Fruit fly (Drosophila melanogaster) whole organism, embryonic: ENCODE results near the gene ninaC.

ENCODE experiments used
- Atf6 ChIP-seq: fragments of 200-800 bp; sonication (Bioruptor generic); IDR thresholded peaks from 2 replicates; pipeline ENCODE4 v1.3.6; 2022; ENCODE audit warnings: missing biosample characterization, missing genetic modification characterization
- CG10321 ChIP-seq: fragments of 200-800 bp; sonication (Bioruptor generic); IDR thresholded peaks from 2 replicates; pipeline ENCODE4 v1.3.6; 2022; ENCODE audit warnings: missing biosample characterization, missing genetic modification characterization
- CG10366 ChIP-seq: fragments of 200-800 bp; sonication (Bioruptor generic); IDR thresholded peaks from 2 replicates; pipeline ENCODE4 v1.3.6; 2022; ENCODE audit warnings: missing biosample characterization, missing genetic modification characterization
- CG12155 ChIP-seq: fragments of 200-800 bp; sonication (Bioruptor generic); optimal IDR thresholded peaks from 3 replicates; lab custom pipeline; 2016; ENCODE audit warnings: missing biosample characterization, missing genetic modification characterization
- CG12769 ChIP-seq: fragments of 200-800 bp; sonication (Bioruptor generic); optimal IDR thresholded peaks from 2 replicates; lab custom pipeline; 2019; ENCODE audit warnings: missing biosample characterization, mild to moderate bottlenecking, missing genetic modification characterization, moderate library complexity
- CG13123 ChIP-seq: fragments of 200-800 bp; sonication (Bioruptor generic); optimal IDR thresholded peaks from 2 replicates; lab custom pipeline; 2016; ENCODE audit warnings: missing biosample characterization, missing genetic modification characterization
- CG15269 ChIP-seq: fragments of 200-800 bp; sonication (Bioruptor generic); optimal IDR thresholded peaks from 2 replicates; lab custom pipeline; 2018; ENCODE audit warnings: missing biosample characterization, mild to moderate bottlenecking, missing genetic modification characterization, moderate library complexity
- CG18599 ChIP-seq: fragments of 200-800 bp; sonication (Bioruptor generic); optimal IDR thresholded peaks from 3 replicates; lab custom pipeline; 2017; ENCODE audit warnings: missing biosample characterization, missing genetic modification characterization, mild to moderate bottlenecking, moderate library complexity, missing genetic modification reagents
- CG2712 ChIP-seq: fragments of 200-800 bp; optimal IDR thresholded peaks from 3 replicates; lab custom pipeline; 2019; ENCODE audit warnings: missing biosample characterization, mild to moderate bottlenecking, missing genetic modification characterization, moderate library complexity
- CG3065 ChIP-seq: fragments of 200-800 bp; sonication (Bioruptor generic); optimal IDR thresholded peaks from 2 replicates; lab custom pipeline; 2016; ENCODE audit warnings: missing biosample characterization, missing genetic modification characterization
- CG33213 ChIP-seq: fragments of 200-800 bp; sonication (Bioruptor generic); optimal IDR thresholded peaks from 3 replicates; lab custom pipeline; 2016; ENCODE audit warnings: missing biosample characterization, missing genetic modification characterization
- CG3995 ChIP-seq: fragments of 200-800 bp; sonication (Bioruptor generic); optimal IDR thresholded peaks from 3 replicates; lab custom pipeline; 2016; ENCODE audit warnings: missing biosample characterization, missing genetic modification characterization
- CG42726 ChIP-seq: fragments of 200-800 bp; sonication (Bioruptor generic); IDR thresholded peaks from 2 replicates; pipeline ENCODE4 v1.3.6; 2022; ENCODE audit warnings: missing biosample characterization, missing genetic modification characterization; ENCODE audit not compliant: partially characterized antibody
- CG4617 ChIP-seq: fragments of 200-800 bp; sonication (Bioruptor generic); optimal IDR thresholded peaks from 3 replicates; lab custom pipeline; 2016; ENCODE audit warnings: missing biosample characterization, missing genetic modification characterization, borderline replicate concordance
- CG6254 ChIP-seq: fragments of 200-800 bp; sonication (Bioruptor generic); optimal IDR thresholded peaks from 3 replicates; lab custom pipeline; 2017; ENCODE audit warnings: mild to moderate bottlenecking, missing biosample characterization, missing genetic modification reagents, missing genetic modification characterization
- CG6791 ChIP-seq: fragments of 200-800 bp; sonication (Bioruptor generic); IDR thresholded peaks from 3 replicates; pipeline ENCODE4 v1.3.6; 2022; ENCODE audit warnings: missing biosample characterization, missing genetic modification characterization; ENCODE audit not compliant: partially characterized antibody
- CG6854 ChIP-seq: fragments of 200-800 bp; sonication (Bioruptor generic); optimal IDR thresholded peaks from 3 replicates; lab custom pipeline; 2017; ENCODE audit warnings: missing biosample characterization, mild to moderate bottlenecking, missing genetic modification characterization
- CG7556 ChIP-seq: fragments of 200-800 bp; sonication (Bioruptor generic); optimal IDR thresholded peaks from 2 replicates; lab custom pipeline; 2017; ENCODE audit warnings: missing biosample characterization, mild to moderate bottlenecking, missing genetic modification characterization
- CG8290 ChIP-seq, 3 experiments: fragments of 200-800 bp; sonication (Bioruptor generic); optimal IDR thresholded peaks; 2 replicates each; lab custom pipeline; 2016 to 2019; ENCODE audit warnings: missing biosample characterization in 3 of 3, missing genetic modification characterization in 3 of 3, mild to moderate bottlenecking in 2 of 3, moderate library complexity in 1 of 3
- CG8359 ChIP-seq: fragments of 200-800 bp; sonication (Bioruptor generic); optimal IDR thresholded peaks from 2 replicates; lab custom pipeline; 2017; ENCODE audit warnings: missing biosample characterization, mild to moderate bottlenecking, missing genetic modification characterization, borderline replicate concordance
- CG8388 ChIP-seq: fragments of 200-800 bp; sonication (Bioruptor generic); optimal IDR thresholded peaks from 2 replicates; lab custom pipeline; 2019; ENCODE audit warnings: missing biosample characterization, mild to moderate bottlenecking, missing genetic modification characterization, moderate library complexity
- CG9727 ChIP-seq: fragments of 200-800 bp; sonication (Bioruptor generic); optimal IDR thresholded peaks from 3 replicates; lab custom pipeline; 2017; ENCODE audit warnings: missing biosample characterization, mild to moderate bottlenecking, missing genetic modification characterization
- CG9876 ChIP-seq: fragments of 200-800 bp; sonication (Bioruptor generic); optimal IDR thresholded peaks from 2 replicates; lab custom pipeline; 2016; ENCODE audit warnings: missing biosample characterization, missing genetic modification characterization
- Dip3 ChIP-seq: fragments of 200-800 bp; sonication (Bioruptor generic); optimal IDR thresholded peaks from 3 replicates; lab custom pipeline; 2016; ENCODE audit warnings: missing biosample characterization, missing genetic modification characterization
- Dp ChIP-seq: fragments of 200-800 bp; sonication (Bioruptor generic); optimal IDR thresholded peaks from 2 replicates; lab custom pipeline; 2018; ENCODE audit warnings: missing biosample characterization, mild to moderate bottlenecking, missing genetic modification characterization, moderate library complexity
- Drgx ChIP-seq: fragments of 200-800 bp; sonication (Bioruptor generic); IDR thresholded peaks from 2 replicates; pipeline ENCODE4 v1.3.6; 2022; ENCODE audit warnings: missing biosample characterization, missing genetic modification characterization
- Ets65A ChIP-seq: fragments of 200-800 bp; sonication (Bioruptor generic); peaks from one replicate; lab custom pipeline; 2016; ENCODE audit warnings: missing biosample characterization, missing genetic modification characterization
- Mrtf ChIP-seq: fragments of 200-800 bp; sonication (Bioruptor generic); IDR thresholded peaks from 3 replicates; pipeline ENCODE4 v1.3.6; 2022; ENCODE audit warnings: missing biosample characterization, missing genetic modification characterization
- Myb ChIP-seq: fragments of 200-800 bp; sonication (Bioruptor generic); optimal IDR thresholded peaks from 2 replicates; lab custom pipeline; 2016; ENCODE audit warnings: missing biosample characterization, missing genetic modification characterization
- NC2α ChIP-seq: fragments of 200-800 bp; sonication (Bioruptor generic); optimal IDR thresholded peaks from 2 replicates; lab custom pipeline; 2016; ENCODE audit warnings: missing biosample characterization, missing genetic modification characterization
- Scr ChIP-seq: fragments of 200-800 bp; sonication (Bioruptor generic); IDR thresholded peaks from 2 replicates; pipeline ENCODE4 v1.3.6; 2022; ENCODE audit warnings: missing biosample characterization, missing genetic modification characterization; ENCODE audit not compliant: partially characterized antibody
- ase ChIP-seq: fragments of 200-800 bp; sonication (Bioruptor generic); IDR thresholded peaks from 3 replicates; pipeline ENCODE4 v1.3.6; 2022; ENCODE audit warnings: missing biosample characterization, missing genetic modification characterization
- btn ChIP-seq: fragments of 200-800 bp; sonication (Bioruptor generic); optimal IDR thresholded peaks from 2 replicates; lab custom pipeline; 2016; ENCODE audit warnings: missing biosample characterization, missing genetic modification characterization
- cad ChIP-seq: fragments of >200 bp; optimal IDR thresholded peaks from 2 replicates; lab custom pipeline; 2017; ENCODE audit warnings: missing biosample characterization, missing genetic modification characterization
- cas ChIP-seq: fragments of 200-800 bp; sonication (Bioruptor generic); IDR thresholded peaks from 2 replicates; pipeline ENCODE4 v1.3.6; 2022; ENCODE audit warnings: missing biosample characterization, missing genetic modification characterization
- cwo ChIP-seq: fragments of 200-800 bp; sonication (Bioruptor generic); optimal IDR thresholded peaks from 3 replicates; lab custom pipeline; 2017; ENCODE audit warnings: missing biosample characterization, missing genetic modification characterization, mild to moderate bottlenecking, moderate library complexity, missing genetic modification reagents
- dpn ChIP-seq, 2 experiments: fragments of 200-800 bp; sonication (Bioruptor generic); optimal IDR thresholded peaks; 3 replicates each; lab custom pipeline; 2016; ENCODE audit warnings: missing biosample characterization in 2 of 2, missing genetic modification characterization in 2 of 2
- dysf ChIP-seq: fragments of 200-800 bp; sonication (Bioruptor generic); IDR thresholded peaks from 3 replicates; pipeline ENCODE4 v1.3.6; 2022; ENCODE audit warnings: missing biosample characterization, missing genetic modification characterization
- ems ChIP-seq: fragments of 200-800 bp; sonication (Bioruptor generic); optimal IDR thresholded peaks from 3 replicates; lab custom pipeline; 2016; ENCODE audit warnings: missing biosample characterization, missing genetic modification characterization
- gfzf ChIP-seq: fragments of 200-800 bp; sonication (Bioruptor generic); optimal IDR thresholded peaks from 2 replicates; lab custom pipeline; 2016; ENCODE audit warnings: missing biosample characterization, mild to moderate bottlenecking, missing genetic modification characterization, moderate library complexity
- hth ChIP-seq: fragments of >200 bp; optimal IDR thresholded peaks from 2 replicates; lab custom pipeline; 2017; ENCODE audit warnings: inconsistent platforms
- ken ChIP-seq: fragments of 200-800 bp; sonication (Bioruptor generic); IDR thresholded peaks from 3 replicates; pipeline ENCODE4 v1.3.6; 2022; ENCODE audit warnings: missing biosample characterization, missing genetic modification characterization
- lola ChIP-seq, 3 experiments: fragments of >200 bp in 2 of 3; fragments of 200-800 bp in 1 of 3; sonication (Bioruptor generic) in 1 of 3; optimal IDR thresholded peaks; 2 replicates each; lab custom pipeline; 2017 to 2019; ENCODE audit warnings: missing biosample characterization in 3 of 3, missing genetic modification characterization in 3 of 3, mild to moderate bottlenecking in 1 of 3, moderate library complexity in 1 of 3
- luna ChIP-seq: fragments of 200-800 bp; sonication (Bioruptor generic); optimal IDR thresholded peaks from 2 replicates; lab custom pipeline; 2016; ENCODE audit warnings: missing biosample characterization, missing genetic modification characterization
- slbo ChIP-seq: fragments of 200-800 bp; sonication (Bioruptor generic); IDR thresholded peaks from 2 replicates; pipeline ENCODE4 v1.3.6; 2022; ENCODE audit warnings: missing biosample characterization, missing genetic modification characterization
- sob ChIP-seq: fragments of 200-800 bp; sonication (Bioruptor generic); IDR thresholded peaks from 2 replicates; pipeline ENCODE4 v1.3.6; 2022; ENCODE audit warnings: missing biosample characterization, missing genetic modification characterization
- trh ChIP-seq: fragments of 200-800 bp; sonication (Bioruptor generic); optimal IDR thresholded peaks from 2 replicates; lab custom pipeline; 2016; ENCODE audit warnings: missing biosample characterization, missing genetic modification characterization
- ttk ChIP-seq: fragments of 200-800 bp; sonication (Bioruptor generic); IDR thresholded peaks from 2 replicates; pipeline ENCODE4 v2.1.2; 2022; ENCODE audit warnings: missing biosample characterization, missing genetic modification characterization

Gene ninaC

DNA sequence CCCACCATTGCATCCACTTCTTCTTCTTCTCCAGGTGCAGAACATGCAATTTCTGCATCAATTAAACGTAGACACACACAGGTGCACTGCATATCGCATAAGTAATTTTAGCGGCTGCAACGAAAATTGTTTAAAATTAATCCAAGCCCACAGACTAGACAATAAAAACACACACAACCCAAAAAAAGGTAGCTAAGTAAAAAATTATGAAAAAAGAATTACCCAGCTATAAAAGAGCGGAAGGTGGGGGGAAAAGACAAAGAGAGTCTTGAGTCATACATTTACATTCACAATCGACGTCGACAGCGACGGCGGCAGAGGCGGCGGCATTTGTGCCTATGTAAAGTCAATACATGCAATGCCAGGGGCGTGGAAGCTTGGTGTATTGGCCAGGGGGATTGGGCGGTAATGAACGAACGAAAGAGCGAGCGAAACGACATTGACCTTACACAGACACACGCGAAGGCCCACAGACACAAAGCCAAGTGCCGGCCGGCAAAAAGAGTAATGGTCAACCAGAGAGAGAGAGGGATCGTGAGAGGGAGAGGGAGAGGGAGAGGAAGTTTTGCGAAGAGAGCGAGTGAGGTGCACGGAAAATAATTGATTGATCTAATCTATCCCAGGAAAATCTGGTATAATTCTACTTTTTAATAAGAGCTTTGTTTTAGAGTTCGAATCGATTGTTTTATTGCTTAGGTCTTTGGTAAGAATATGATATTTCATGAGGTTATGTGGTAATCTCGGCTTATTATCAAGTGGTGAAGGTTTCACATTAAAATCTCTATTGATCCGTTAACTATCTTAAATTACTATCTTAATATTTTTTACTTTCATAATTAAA lies 40.9 kb downstream of the ninaC start (continued):
- TF ChIP-seq Mrtf (GFP tag; lab: Robert Waterston, UW) (no peak), lola (GFP tag; optimal IDR thresholded peaks at IDR 0.05; lab: Kevin White, UChicago) (no peak), ttk (GFP tag; lab: Robert Waterston, UW) (no peak), luna (no peak), btn (no peak), cas (GFP tag; lab: Robert Waterston, UW) (no peak), CG42726 (no peak), CG6854 (no peak), CG6254 (GFP tag; lab: Kevin White, UChicago) (no peak), gfzf (GFP tag; lab: Kevin White, UChicago) (no peak), Ets65A (no peak), CG10321 (GFP tag; lab: Robert Waterston, UW) (no peak), ken (no peak), CG3065 (GFP tag; lab: Kevin White, UChicago) (no peak), hth (no peak), cad (no peak), CG9876 (GFP tag; lab: Kevin White, UChicago) (no peak), Scr (GFP tag; lab: Robert Waterston, UW) (no peak), Atf6 (GFP tag; lab: Robert Waterston, UW) (no peak), NC2α (GFP tag; lab: Kevin White, UChicago) (no peak), CG4617 (no peak), CG15269 (no peak)

DNA sequence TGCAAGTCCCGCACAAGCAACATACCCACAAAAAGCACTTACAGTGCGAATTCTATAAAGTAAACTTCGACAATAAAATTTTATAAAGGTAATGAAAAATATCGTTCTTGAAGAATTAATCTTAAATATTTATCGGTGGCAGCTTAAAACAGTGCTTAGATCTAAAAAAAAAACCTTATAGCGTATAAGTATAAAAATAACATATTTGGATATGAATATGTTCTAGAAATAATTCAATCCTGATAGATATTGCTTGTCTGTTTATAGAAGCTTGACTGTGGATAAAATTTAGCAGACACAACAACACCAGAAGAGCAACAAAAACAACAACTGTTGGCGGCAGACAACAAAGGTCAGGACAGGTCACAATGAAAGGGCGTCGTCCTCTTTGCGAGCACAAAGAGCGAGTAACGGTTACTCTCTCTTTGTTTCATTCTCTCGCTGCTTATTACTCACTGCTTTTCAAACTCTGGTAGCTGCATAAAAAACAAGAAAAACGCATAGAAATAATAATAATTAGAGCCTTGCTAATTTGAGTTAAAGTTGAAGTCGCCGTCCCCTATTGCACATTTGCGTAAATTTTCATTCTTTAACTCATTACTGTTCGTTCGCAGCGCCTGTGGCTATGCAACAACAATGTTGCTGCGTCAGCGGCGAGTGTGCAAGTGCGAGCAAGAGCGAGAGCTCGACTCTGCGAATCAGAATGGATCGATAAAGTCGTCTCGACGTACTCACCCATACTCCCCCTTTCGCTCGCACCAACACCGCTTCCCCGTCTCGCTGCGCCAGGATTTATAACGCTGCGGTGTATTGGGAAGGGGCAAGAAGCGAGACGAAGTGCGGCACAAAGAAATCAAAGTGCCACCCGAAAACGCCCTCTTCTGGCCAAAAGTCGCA lies 42.2 kb downstream of the ninaC start:
- TF ChIP-seq Ets65A = peak; percentile 27
- TF ChIP-seq CG12155 (GFP tag; lab: Kevin White, UChicago) = peak; percentile 93
- TF ChIP-seq dysf (GFP tag; lab: Robert Waterston, UW) = 0 out of 3 replicates have a peak, but pooled peaks have one; percentile 27
- TF ChIP-seq CG8388 (GFP tag; lab: Kevin White, UChicago) = no peak
- 0 out of 2 replicates have a peak, but pooled peaks have one; percentile 35 for TF ChIP-seq slbo (GFP tag; lab: Robert Waterston, UW)
- TF ChIP-seq CG8290 (GFP tag; optimal IDR thresholded peaks at IDR 0.05; lab: Kevin White, UChicago) = peak; percentile 96
- TF ChIP-seq CG8290 (tag; optimal IDR thresholded peaks at IDR 0.05; lab: Kevin White, UChicago) = peak; percentile 41 to 69
- no peak for TF ChIP-seq sob (GFP tag; lab: Robert Waterston, UW)
- no peak for TF ChIP-seq CG3995 (GFP tag; lab: Kevin White, UChicago)
- peak; percentile 13 for TF ChIP-seq CG2712
- no peak for TF ChIP-seq CG9727
- TF ChIP-seq CG33213 (GFP tag; lab: Kevin White, UChicago) = no peak
- TF ChIP-seq CG10366 = no peak
- peak; percentile 70; the same call in 2 of the 3 replicates for TF ChIP-seq CG6791
- no peak for TF ChIP-seq CG12769 (tag; lab: Kevin White, UChicago)
- peak; percentile 54; the same call in 1 of the 2 replicates for TF ChIP-seq Drgx (GFP tag; lab: Robert Waterston, UW)
- TF ChIP-seq CG7556 (GFP tag; lab: Kevin White, UChicago) = peak; percentile 48
- TF ChIP-seq Dp (GFP tag; lab: Kevin White, UChicago) = no peak
- TF ChIP-seq Dip3 (GFP tag; lab: Kevin White, UChicago) = peak; percentile 7
- TF ChIP-seq Myb (GFP tag; lab: Kevin White, UChicago) = no peak
- TF ChIP-seq CG18599 = peak; percentile 63
- TF ChIP-seq trh (GFP tag; lab: Kevin White, UChicago) = no peak
- TF ChIP-seq cwo (GFP tag; lab: Kevin White, UChicago) = peak; percentile 21
- no peak for TF ChIP-seq CG8359 (GFP tag; lab: Kevin White, UChicago)
- no peak for TF ChIP-seq dpn (GFP tag; optimal IDR thresholded peaks at IDR 0.05; lab: Kevin White, UChicago)
- no peak for TF ChIP-seq CG13123
- no peak for TF ChIP-seq ase (GFP tag; lab: Robert Waterston, UW)
- TF ChIP-seq ems (GFP tag; lab: Kevin White, UChicago) = no peak
